Fruit fly (Drosophila melanogaster): Measurements from ENCODE around the gene CG3009.

Gene CG3009

dm6 chrX:4647316-4648046 is 19.0 kb downstream of the CG3009 start, which contains the start of the genes HLH4C and mRpL30:
Gene HLH4C (minus strand): TSS chrX:4647414.
Gene mRpL30 (plus strand): TSS chrX:4647871.
- TF ChIP-seq Jra (GFP tag; optimal IDR thresholded peaks at IDR 0.05) (no peak), CG32264 (GFP tag; optimal IDR thresholded peaks at IDR 0.05) (no peak), lola (GFP tag; optimal IDR thresholded peaks at IDR 0.05) (no peak), sv (GFP tag; optimal IDR thresholded peaks at IDR 0.05) (no peak), dmrt93B (GFP tag; optimal IDR thresholded peaks at IDR 0.05) (no peak), woc (GFP tag; optimal IDR thresholded peaks at IDR 0.05) (no peak), rgr (GFP tag; optimal IDR thresholded peaks at IDR 0.05) (no peak), HLH106 (tag; optimal IDR thresholded peaks at IDR 0.05) (no peak), N (GFP tag; optimal IDR thresholded peaks at IDR 0.05) (no peak)

- TF ChIP-seq HLH106 (tag; optimal IDR thresholded peaks at IDR 0.05) = no peak
- TF ChIP-seq Vsx2 (GFP tag; optimal IDR thresholded peaks at IDR 0.05; ENCODE audit: partially characterized antibody) = no peak
- no peak for TF ChIP-seq Hr78 (GFP tag; optimal IDR thresholded peaks at IDR 0.05)
- no peak for TF ChIP-seq Hr83 (GFP tag; optimal IDR thresholded peaks at IDR 0.05; ENCODE audit: poor library complexity, severe bottlenecking)
- no peak for TF ChIP-seq CG32264 (GFP tag; optimal IDR thresholded peaks at IDR 0.05)
- no peak for TF ChIP-seq Abd-B (GFP tag; optimal IDR thresholded peaks at IDR 0.05)
- TF ChIP-seq Dif (GFP tag; optimal IDR thresholded peaks at IDR 0.05; ENCODE audit: partially characterized antibody) = no peak
- TF ChIP-seq tai (GFP tag; optimal IDR thresholded peaks at IDR 0.05) = no peak
Observed at dm6 chrX:4644768-4645167, 21.7 kb downstream of the CG3009 start, which contains the start of gene CG3062. Gene CG3062 (minus strand): TSS chrX:4644868.

dm6 chrX:4643887-4644286 is 22.6 kb downstream of the CG3009 start, which contains the start of gene CG3081:
Gene CG3081 (minus strand): TSS chrX:4643987.
- TF ChIP-seq psq (GFP tag; optimal IDR thresholded peaks at IDR 0.05) = no peak
- no peak for TF ChIP-seq sage (GFP tag; optimal IDR thresholded peaks at IDR 0.05)
- no peak for TF ChIP-seq Myc (optimal IDR thresholded peaks at IDR 0.05)
- no peak for TF ChIP-seq fru (GFP tag; optimal IDR thresholded peaks at IDR 0.05)
- TF ChIP-seq dl (GFP tag; optimal IDR thresholded peaks at IDR 0.05; ENCODE audit: insufficient read depth in 1 of 2, partially characterized antibody in 2 of 2) = no peak
- TF ChIP-seq sv (GFP tag; optimal IDR thresholded peaks at IDR 0.05) = no peak
- TF ChIP-seq Mio (GFP tag; optimal IDR thresholded peaks at IDR 0.05) = no peak
- no peak for TF ChIP-seq GATAd (GFP tag; optimal IDR thresholded peaks at IDR 0.05)
- no peak for TF ChIP-seq usp (GFP tag; optimal IDR thresholded peaks at IDR 0.05)
- TF ChIP-seq HLH106 (tag; optimal IDR thresholded peaks at IDR 0.05) = no peak
- no peak for TF ChIP-seq Hnf4 (GFP tag; optimal IDR thresholded peaks at IDR 0.05)

- no peak for TF ChIP-seq CG32264 (GFP tag; optimal IDR thresholded peaks at IDR 0.05)
- peak; percentile 1 for TF ChIP-seq sage (GFP tag; optimal IDR thresholded peaks at IDR 0.05)
Observed at dm6 chrX:4635856-4636486, 30.5 kb downstream of the CG3009 start, which contains the start of the genes Alms1a and pon. Gene Alms1a (minus strand): TSS chrX:4636004. Gene pon (plus strand): TSS chrX:4636318.

dm6 chrX:4630836-4631235 is 35.7 kb downstream of the CG3009 start, which contains the start of gene Alms1b:
Gene Alms1b (minus strand): TSS chrX:4630936.
- TF ChIP-seq jim (GFP tag; optimal IDR thresholded peaks at IDR 0.05) (no peak), Hr83 (GFP tag; optimal IDR thresholded peaks at IDR 0.05; ENCODE audit: poor library complexity, severe bottlenecking) (no peak), Hr78 (GFP tag; optimal IDR thresholded peaks at IDR 0.05) (no peak), Hnf4 (GFP tag; optimal IDR thresholded peaks at IDR 0.05) (no peak), N (GFP tag; optimal IDR thresholded peaks at IDR 0.05) (no peak), psq (GFP tag; optimal IDR thresholded peaks at IDR 0.05) (no peak), pan (optimal IDR thresholded peaks at IDR 0.05) (no peak), brk (GFP tag; optimal IDR thresholded peaks at IDR 0.05) (no peak)

dm6 chrX:4627160-4627559 is 39.3 kb downstream of the CG3009 start:
- TF ChIP-seq Rel (GFP tag; optimal IDR thresholded peaks at IDR 0.05) (no peak), Rel (tag; optimal IDR thresholded peaks at IDR 0.05) (no peak), lola (GFP tag; optimal IDR thresholded peaks at IDR 0.05) (no peak), usp (GFP tag; optimal IDR thresholded peaks at IDR 0.05) (no peak), h (GFP tag; optimal IDR thresholded peaks at IDR 0.05) (no peak), dl (GFP tag; optimal IDR thresholded peaks at IDR 0.05; ENCODE audit: insufficient read depth in 1 of 2, partially characterized antibody in 2 of 2) (no peak), Hnf4 (GFP tag; optimal IDR thresholded peaks at IDR 0.05) (no peak), N (GFP tag; optimal IDR thresholded peaks at IDR 0.05) (no peak), brk (GFP tag; optimal IDR thresholded peaks at IDR 0.05) (no peak), pan (optimal IDR thresholded peaks at IDR 0.05) (no peak), Sp1 (GFP tag; optimal IDR thresholded peaks at IDR 0.05) (no peak), CG32264 (GFP tag; optimal IDR thresholded peaks at IDR 0.05) (no peak), psq (GFP tag; optimal IDR thresholded peaks at IDR 0.05) (no peak), rgr (GFP tag; optimal IDR thresholded peaks at IDR 0.05) (no peak), GATAd (GFP tag; optimal IDR thresholded peaks at IDR 0.05) (no peak), Hr78 (GFP tag; optimal IDR thresholded peaks at IDR 0.05) (no peak), Dif (GFP tag; optimal IDR thresholded peaks at IDR 0.05; ENCODE audit: partially characterized antibody) (no peak)

Data from whole organism, wandering third instar larva.